Worm (Caenorhabditis elegans): ENCODE results near the gene madd-3.

The madd-3 gene

ce11 chrX:14236121-14236824 lies 60.2 kb downstream of the madd-3 start:
- TF ChIP-seq ztf-4 (tag; optimal IDR thresholded peaks at IDR 0.05), result no peak
- no peak for TF ChIP-seq zag-1 (tag; optimal IDR thresholded peaks at IDR 0.05)
- no peak for TF ChIP-seq sea-2 (GFP tag; optimal IDR thresholded peaks at IDR 0.05)
- no peak for TF ChIP-seq R02D3.7 (tag; optimal IDR thresholded peaks at IDR 0.05)
- no peak for TF ChIP-seq ama-1 (optimal IDR thresholded peaks at IDR 0.05)
- TF ChIP-seq ceh-28 (tag; optimal IDR thresholded peaks at IDR 0.05), result no peak
- TF ChIP-seq nhr-12 (tag; optimal IDR thresholded peaks at IDR 0.05), result no peak
- TF ChIP-seq tbx-2 (tag; optimal IDR thresholded peaks at IDR 0.05), result no peak
- TF ChIP-seq nhr-25 (tag; optimal IDR thresholded peaks at IDR 0.05), result no peak

- no peak for TF ChIP-seq ztf-4 (tag; optimal IDR thresholded peaks at IDR 0.05)
- no peak for TF ChIP-seq ZK546.5 (tag; optimal IDR thresholded peaks at IDR 0.05)
- no peak for TF ChIP-seq jun-1 (tag; optimal IDR thresholded peaks at IDR 0.05)
- no peak for TF ChIP-seq mml-1 (tag; optimal IDR thresholded peaks at IDR 0.05)
- no peak for TF ChIP-seq ceh-28 (tag; optimal IDR thresholded peaks at IDR 0.05)
- no peak for TF ChIP-seq mdl-1 (tag; optimal IDR thresholded peaks at IDR 0.05)
- no peak for TF ChIP-seq ceh-9 (tag; optimal IDR thresholded peaks at IDR 0.05)
Measured at ce11 chrX:14234932-14235331, 61.5 kb downstream of the madd-3 start, which contains the start of gene srg-37. Gene srg-37 (minus strand): TSS chrX:14235032.

Data from whole organism, L3 larva.